Worm (Caenorhabditis elegans) whole organism, late embryonic: ENCODE measurements around the gene cyn-12.
A peak's percentile ranks its signal among the peaks of the same experiment; 100 is the strongest.

ENCODE experiments used
- C08G9.2 ChIP-seq: sonication (generic microtip); optimal IDR thresholded peaks from 2 replicates; lab custom pipeline; 2016; ENCODE audit warnings: mild to moderate bottlenecking, missing genetic modification characterization, moderate library complexity, missing compliant biosample characterization
- F13H6.1 ChIP-seq: sonication (generic microtip); optimal IDR thresholded peaks from 2 replicates; lab custom pipeline; 2016; ENCODE audit warnings: missing genetic modification characterization, missing compliant biosample characterization
- K02D7.2 ChIP-seq: sonication (generic microtip); optimal IDR thresholded peaks from 2 replicates; lab custom pipeline; 2017; ENCODE audit warnings: mild to moderate bottlenecking, missing genetic modification characterization, missing compliant biosample characterization
- T23F11.4 ChIP-seq: fragments of 200-800 bp; sonication (Bioruptor generic); optimal IDR thresholded peaks from 2 replicates; lab custom pipeline; 2018; ENCODE audit warnings: mild to moderate bottlenecking, missing genetic modification characterization, missing compliant biosample characterization
- Y22D7AL.16 ChIP-seq: sonication (generic microtip); optimal IDR thresholded peaks from 2 replicates; lab custom pipeline; 2016; ENCODE audit warnings: missing genetic modification characterization, missing compliant biosample characterization
- ahr-1 ChIP-seq: sonication (generic microtip); optimal IDR thresholded peaks from 2 replicates; lab custom pipeline; 2016; ENCODE audit warnings: missing genetic modification characterization, missing compliant biosample characterization
- ama-1 ChIP-seq: fragments of 150-350 bp; optimal IDR thresholded peaks from 2 replicates; lab custom pipeline; 2014
- ceh-18 ChIP-seq: sonication (generic microtip); optimal IDR thresholded peaks from 2 replicates; lab custom pipeline; 2016; ENCODE audit warnings: missing genetic modification characterization, missing compliant biosample characterization
- ceh-19 ChIP-seq: fragments of 200-800 bp; sonication (Bioruptor generic); optimal IDR thresholded peaks from 2 replicates; lab custom pipeline; 2018; ENCODE audit warnings: mild to moderate bottlenecking, missing genetic modification characterization, missing compliant biosample characterization
- ceh-2 ChIP-seq: sonication (generic microtip); optimal IDR thresholded peaks from 2 replicates; lab custom pipeline; 2016; ENCODE audit warnings: missing genotype, missing genetic modification characterization, missing compliant biosample characterization
- ceh-22 ChIP-seq: sonication (generic microtip); optimal IDR thresholded peaks from 2 replicates; lab custom pipeline; 2017; ENCODE audit warnings: missing biosample characterization, missing genetic modification characterization
- ceh-31 ChIP-seq: sonication (generic microtip); optimal IDR thresholded peaks from 2 replicates; lab custom pipeline; 2016; ENCODE audit warnings: missing genetic modification characterization, missing compliant biosample characterization
- ceh-34 ChIP-seq: sonication (generic microtip); optimal IDR thresholded peaks from 2 replicates; lab custom pipeline; 2016; ENCODE audit warnings: mild to moderate bottlenecking, missing genetic modification characterization, missing compliant biosample characterization
- ceh-45 ChIP-seq: fragments of 200-800 bp; sonication (Bioruptor generic); IDR thresholded peaks from 2 replicates; pipeline ENCODE4 v1.3.6; 2022; ENCODE audit warnings: missing genetic modification reagents, missing genetic modification characterization, missing compliant biosample characterization
- ceh-48 ChIP-seq: sonication (generic microtip); optimal IDR thresholded peaks from 2 replicates; lab custom pipeline; 2016; ENCODE audit warnings: missing genetic modification characterization, inconsistent platforms, missing compliant biosample characterization
- ceh-9 ChIP-seq: sonication (generic microtip); optimal IDR thresholded peaks from 2 replicates; lab custom pipeline; 2016; ENCODE audit warnings: mild to moderate bottlenecking, missing genetic modification characterization, inconsistent platforms, missing compliant biosample characterization
- che-1 ChIP-seq: sonication (generic microtip); optimal IDR thresholded peaks from 2 replicates; lab custom pipeline; 2016; ENCODE audit warnings: mild to moderate bottlenecking, missing genetic modification characterization, missing compliant biosample characterization
- dmd-4 ChIP-seq: sonication (generic microtip); optimal IDR thresholded peaks from 2 replicates; lab custom pipeline; 2016; ENCODE audit warnings: borderline replicate concordance, missing genetic modification characterization, missing compliant biosample characterization
- dve-1 ChIP-seq: sonication (generic microtip); optimal IDR thresholded peaks from 2 replicates; lab custom pipeline; 2017; ENCODE audit warnings: antibody characterized with exemption, mild to moderate bottlenecking, missing genetic modification characterization, missing compliant biosample characterization
- elt-2 ChIP-seq: sonication (generic microtip); optimal IDR thresholded peaks from 2 replicates; lab custom pipeline; 2016; ENCODE audit warnings: missing genetic modification reagents, missing genetic modification characterization, missing compliant biosample characterization
- gmeb-2 ChIP-seq: sonication (generic microtip); optimal IDR thresholded peaks from 2 replicates; lab custom pipeline; 2016; ENCODE audit warnings: missing genetic modification characterization, inconsistent platforms, missing compliant biosample characterization
- hlh-13 ChIP-seq: fragments of 200-800 bp; sonication (Bioruptor generic); optimal IDR thresholded peaks from 2 replicates; lab custom pipeline; 2018; ENCODE audit warnings: mild to moderate bottlenecking, missing genetic modification characterization, missing compliant biosample characterization
- hlh-30 ChIP-seq: sonication (generic microtip); optimal IDR thresholded peaks from 2 replicates; lab custom pipeline; 2017; ENCODE audit warnings: antibody characterized with exemption, missing genetic modification characterization, missing compliant biosample characterization; ENCODE audit not compliant: insufficient read depth
- hlh-6 ChIP-seq: sonication (generic microtip); optimal IDR thresholded peaks from 2 replicates; lab custom pipeline; 2016; ENCODE audit warnings: missing genotype, missing genetic modification characterization, missing compliant biosample characterization
- madf-2 ChIP-seq: sonication (generic microtip); optimal IDR thresholded peaks from 2 replicates; lab custom pipeline; 2017; ENCODE audit warnings: missing genetic modification characterization, missing compliant biosample characterization
- nfya-1 ChIP-seq: sonication (generic microtip); optimal IDR thresholded peaks from 2 replicates; lab custom pipeline; 2017; ENCODE audit warnings: missing genetic modification characterization, mild to moderate bottlenecking, missing compliant biosample characterization, antibody characterized with exemption, moderate library complexity
- pat-9 ChIP-seq: fragments of 200-800 bp; sonication (Bioruptor generic); optimal IDR thresholded peaks from 2 replicates; lab custom pipeline; 2018; ENCODE audit warnings: mild to moderate bottlenecking, missing genetic modification characterization, moderate library complexity, missing compliant biosample characterization
- pax-1 ChIP-seq: fragments of 150-350 bp; optimal IDR thresholded peaks from 2 replicates; lab custom pipeline; 2014; ENCODE audit warnings: missing biosample characterization, missing genetic modification characterization
- pha-2 ChIP-seq: sonication (generic microtip); optimal IDR thresholded peaks from 2 replicates; lab custom pipeline; 2017; ENCODE audit warnings: mild to moderate bottlenecking, missing genetic modification characterization, missing compliant biosample characterization
- pha-4 ChIP-seq: fragments of 150-350 bp; optimal IDR thresholded peaks from 2 replicates; lab custom pipeline; 2018; ENCODE audit warnings: missing biosample characterization, missing genetic modification reagents, missing genetic modification characterization
- ref-2 ChIP-seq: sonication (generic microtip); optimal IDR thresholded peaks from 2 replicates; lab custom pipeline; 2016; ENCODE audit warnings: missing genetic modification characterization, missing compliant biosample characterization
- sox-4 ChIP-seq: sonication (generic microtip); optimal IDR thresholded peaks from 2 replicates; lab custom pipeline; 2017; ENCODE audit warnings: mild to moderate bottlenecking, missing genetic modification characterization, inconsistent platforms, missing compliant biosample characterization
- tbx-7 ChIP-seq: sonication (generic microtip); optimal IDR thresholded peaks from 2 replicates; lab custom pipeline; 2016; ENCODE audit warnings: missing genotype, missing genetic modification characterization, missing compliant biosample characterization
- unc-42 ChIP-seq: sonication (generic microtip); optimal IDR thresholded peaks from 2 replicates; lab custom pipeline; 2016; ENCODE audit warnings: missing genotype, missing genetic modification characterization, missing compliant biosample characterization
- unc-55 ChIP-seq: sonication (generic microtip); optimal IDR thresholded peaks from 2 replicates; lab custom pipeline; 2017; ENCODE audit warnings: missing biosample characterization, missing genetic modification reagents, missing genetic modification characterization
- unc-86 ChIP-seq: sonication (generic microtip); optimal IDR thresholded peaks from 2 replicates; lab custom pipeline; 2016; ENCODE audit warnings: missing genetic modification characterization, missing compliant biosample characterization

Gene cyn-12

ce11 chrIV:7094216-7094758 lies 38.7 kb downstream of the cyn-12 start, which contains the start of gene deb-1:
Gene deb-1, minus strand, starts transcription at chrIV:7094266.
- TF ChIP-seq hlh-13 (GFP tag; lab: Kevin White, UChicago) (no peak), elt-2 (tag; lab: Kevin White, UChicago) (peak; percentile 8)

DNA sequence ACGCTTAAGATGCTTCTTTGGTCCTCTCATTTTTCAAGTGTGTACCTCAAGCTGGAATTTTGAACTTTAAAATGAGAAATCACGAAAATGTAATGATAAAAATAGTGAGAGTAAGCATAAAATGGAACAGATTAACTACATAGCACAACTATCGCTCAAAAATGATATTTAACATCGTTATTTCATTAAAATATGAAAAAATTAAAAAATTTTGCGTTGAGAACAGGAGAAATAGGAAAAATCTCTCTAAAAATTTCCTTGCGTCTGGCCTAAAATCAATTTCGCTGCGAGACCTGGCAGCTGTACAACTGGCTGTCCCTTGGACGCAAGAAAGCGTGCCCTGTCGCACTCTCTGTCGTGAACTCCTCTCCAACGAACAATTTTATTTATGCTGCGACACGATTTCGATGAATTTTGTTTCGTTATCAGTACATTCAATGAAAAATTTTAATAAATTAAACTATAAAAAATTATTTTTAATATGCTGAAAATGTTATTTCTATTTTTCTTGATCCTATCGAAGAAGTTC lies 48.3 kb downstream of the cyn-12 start, which contains the start of gene rps-4:
Gene rps-4, minus strand, starts transcription at position 51 of the 529 bp plus-strand sequence.
- TF ChIP-seq ceh-48 (peak; percentile 13), ceh-45 (GFP tag; lab: Robert Waterston, UW) (no peak), unc-86 (tag; lab: Kevin White, UChicago) (no peak), ceh-18 (tag; lab: Kevin White, UChicago) (peak; percentile 18), sox-4 (tag; lab: Kevin White, UChicago) (no peak), unc-55 (GFP tag; lab: Kevin White, UChicago) (peak; percentile 10), pat-9 (no peak), dve-1 (peak; percentile 26), pha-2 (peak; percentile 23), Y22D7AL.16 (peak; percentile 47), madf-2 (tag; lab: Kevin White, UChicago) (no peak), nfya-1 (tag; lab: Kevin White, UChicago) (peak; percentile 79), unc-42 (tag; lab: Kevin White, UChicago) (peak; percentile 31), ceh-31 (peak; percentile 59), pha-4 (tag; lab: Kevin White, UChicago) (no peak), ceh-34 (tag; lab: Kevin White, UChicago) (peak; percentile 25), ref-2 (tag; lab: Kevin White, UChicago) (peak; percentile 52), ceh-2 (tag; lab: Kevin White, UChicago) (no peak), elt-2 (tag; lab: Kevin White, UChicago) (peak; percentile 67), hlh-30 (tag; lab: Kevin White, UChicago) (peak; percentile 27)

DNA sequence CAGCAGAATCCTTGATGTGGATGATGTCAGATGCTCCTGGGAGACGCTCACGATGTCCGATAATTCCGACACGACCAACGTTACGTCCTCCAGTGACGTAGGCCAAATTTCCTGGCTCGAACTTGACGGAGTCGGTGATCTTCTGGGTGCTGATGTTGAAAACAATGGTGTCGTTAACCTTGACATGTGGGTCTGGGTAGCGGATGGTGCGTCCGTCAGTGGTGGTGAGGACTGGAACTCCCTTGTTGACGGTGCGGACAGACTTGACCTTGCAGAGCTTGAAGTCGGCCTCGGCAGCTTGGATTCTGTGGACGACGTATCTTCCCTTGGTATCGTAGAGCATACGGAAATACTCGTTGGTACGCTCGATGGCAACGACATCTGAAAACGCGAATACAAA lies 49.0 kb downstream of the cyn-12 start:
- TF ChIP-seq C08G9.2 (tag; lab: Kevin White, UChicago) (no peak), ceh-9 (tag; lab: Kevin White, UChicago) (no peak), che-1 (tag; lab: Kevin White, UChicago) (no peak), ceh-19 (GFP tag; lab: Kevin White, UChicago) (no peak), pax-1 (tag; lab: Kevin White, UChicago) (no peak), tbx-7 (tag; lab: Kevin White, UChicago) (no peak), elt-2 (tag; lab: Kevin White, UChicago) (no peak), T23F11.4 (GFP tag; lab: Kevin White, UChicago) (no peak), dmd-4 (no peak), gmeb-2 (tag; lab: Kevin White, UChicago) (no peak), ahr-1 (tag; lab: Kevin White, UChicago) (no peak), F13H6.1 (no peak)

DNA sequence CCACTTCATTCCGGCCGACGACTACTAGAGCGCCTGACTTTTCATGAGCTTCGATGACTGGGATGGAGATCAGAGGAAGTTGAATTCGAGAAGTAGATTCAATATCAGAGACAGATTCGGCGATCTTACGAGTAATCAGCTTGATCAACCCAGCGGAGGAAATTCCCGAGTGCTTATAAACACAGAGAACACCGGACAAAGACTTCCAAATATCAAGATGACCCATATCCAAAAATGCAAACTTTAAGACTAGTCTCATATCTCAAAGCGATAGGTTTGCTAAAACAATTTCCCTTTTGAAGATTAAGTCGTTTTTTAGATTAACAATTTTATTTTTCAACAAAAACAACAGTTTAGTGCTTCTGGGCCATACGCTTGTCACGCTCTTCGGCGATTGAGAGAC lies 49.6 kb downstream of the cyn-12 start, which contains the start of gene Y43B11AR.3:
Gene Y43B11AR.3, minus strand, starts transcription at position 335 of the 403 bp plus-strand sequence.
- TF ChIP-seq hlh-6 = no peak
- no peak for TF ChIP-seq ceh-22 (tag; lab: Kevin White, UChicago)
- TF ChIP-seq nfya-1 (tag; lab: Kevin White, UChicago) = no peak
- TF ChIP-seq K02D7.2 (tag; lab: Kevin White, UChicago) = no peak
- peak; percentile 44 for TF ChIP-seq ama-1 (lab: Kevin White, UChicago)
- no peak for TF ChIP-seq ahr-1 (tag; lab: Kevin White, UChicago)
